Worm (Caenorhabditis elegans): ENCODE data around the gene taf-6.2.

- TF ChIP-seq ceh-18 (tag; optimal IDR thresholded peaks at IDR 0.05), result no peak
- TF ChIP-seq ceh-9 (tag; optimal IDR thresholded peaks at IDR 0.05), result no peak
- no peak for TF ChIP-seq hlh-15 (tag; optimal IDR thresholded peaks at IDR 0.05)
- TF ChIP-seq ama-1 (optimal IDR thresholded peaks at IDR 0.05), result no peak
- TF ChIP-seq dmd-4 (tag; optimal IDR thresholded peaks at IDR 0.05; ENCODE audit: borderline replicate concordance), result no peak
- TF ChIP-seq ztf-16 (tag; optimal IDR thresholded peaks at IDR 0.05), result no peak
- TF ChIP-seq hlh-30 (tag; optimal IDR thresholded peaks at IDR 0.05; ENCODE audit: insufficient read depth), result no peak
- no peak for TF ChIP-seq hlh-13 (GFP tag; optimal IDR thresholded peaks at IDR 0.05)
- no peak for TF ChIP-seq fkh-10 (GFP tag; optimal IDR thresholded peaks at IDR 0.05)
Observed at ce11 chrIV:3700554-3700953, 6.0 kb upstream of the taf-6.2 start, which contains the start of gene Y37E11AL.9.
